Worm (Caenorhabditis elegans) whole organism, early embryonic: ENCODE results near the gene blos-4.

Source experiments
- F13C5.2 ChIP-seq: sonication (generic microtip); optimal IDR thresholded peaks from 2 replicates; lab custom pipeline; 2017; ENCODE audit warnings: mild to moderate bottlenecking, missing genetic modification characterization, inconsistent platforms, missing compliant biosample characterization
- aly-1 ChIP-seq: sonication (generic microtip); optimal IDR thresholded peaks from 2 replicates; lab custom pipeline; 2016; ENCODE audit warnings: missing genetic modification characterization, missing compliant biosample characterization
- ama-1 ChIP-seq: fragments of 150-350 bp; optimal IDR thresholded peaks from 2 replicates; lab custom pipeline; 2014
- ceh-13 ChIP-seq: fragments of 200-800 bp; sonication (Bioruptor generic); optimal IDR thresholded peaks from 2 replicates; lab custom pipeline; 2018; ENCODE audit warnings: mild to moderate bottlenecking, missing genetic modification characterization, missing compliant biosample characterization
- ceh-36 ChIP-seq: sonication (generic microtip); optimal IDR thresholded peaks from 2 replicates; lab custom pipeline; 2016; ENCODE audit warnings: missing genetic modification characterization, inconsistent platforms, missing compliant biosample characterization
- flt-1 ChIP-seq: fragments of 200-800 bp; sonication (Bioruptor generic); IDR thresholded peaks from 2 replicates; pipeline ENCODE4 v1.3.6; 2022; ENCODE audit warnings: missing genetic modification characterization, missing compliant biosample characterization
- hmg-4 ChIP-seq: fragments of 200-800 bp; sonication (Bioruptor generic); optimal IDR thresholded peaks from 2 replicates; lab custom pipeline; 2018; ENCODE audit warnings: mild to moderate bottlenecking, missing genetic modification characterization, missing compliant biosample characterization
- hnd-1 ChIP-seq: sonication (generic microtip); optimal IDR thresholded peaks from 2 replicates; lab custom pipeline; 2016; ENCODE audit warnings: missing genetic modification characterization, missing compliant biosample characterization
- pes-1 ChIP-seq: fragments of 200-800 bp; sonication (Bioruptor generic); IDR thresholded peaks from 2 replicates; pipeline ENCODE4 v1.3.6; 2022; ENCODE audit warnings: missing genetic modification reagents, missing genetic modification characterization, missing compliant biosample characterization
- scrt-1 ChIP-seq: fragments of 200-800 bp; sonication (Bioruptor generic); IDR thresholded peaks from 2 replicates; pipeline ENCODE4 v1.3.6; 2022; ENCODE audit warnings: missing genetic modification characterization, missing compliant biosample characterization
- sea-1 ChIP-seq: fragments of 200-800 bp; sonication (Bioruptor generic); conservative IDR thresholded peaks from 2 replicates; pipeline ENCODE4 v1.3.6; 2022; ENCODE audit warnings: missing genetic modification characterization, missing compliant biosample characterization
- tbx-11 ChIP-seq: fragments of 200-800 bp; sonication (Bioruptor generic); IDR thresholded peaks from 2 replicates; pipeline ENCODE4 v1.3.6; 2022; ENCODE audit warnings: missing genetic modification characterization, missing compliant biosample characterization
- tra-4 ChIP-seq: sonication (generic microtip); optimal IDR thresholded peaks from 2 replicates; lab custom pipeline; 2017; ENCODE audit warnings: missing genetic modification characterization, missing compliant biosample characterization

DNA sequence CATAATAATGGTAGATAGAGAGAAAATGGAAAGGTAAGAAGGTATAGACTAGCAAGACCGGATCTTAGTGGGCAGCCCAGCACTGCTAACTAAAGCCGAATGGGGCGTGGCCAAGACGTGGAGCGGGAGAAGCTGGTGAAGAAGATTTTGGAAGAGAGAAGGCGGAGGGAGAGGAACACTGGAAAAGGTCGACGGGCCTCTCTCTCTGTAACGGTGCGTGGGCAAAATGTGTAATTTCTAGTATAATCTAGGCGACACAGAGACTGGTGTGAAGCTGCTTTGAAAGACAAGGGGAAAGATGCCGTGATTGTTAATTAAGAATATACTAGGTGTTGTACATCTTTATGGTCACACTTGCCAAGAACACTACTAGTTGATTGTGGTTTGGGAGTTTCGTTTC, 11.0 kb downstream of the blos-4 start, which contains the start of gene F13H8.5:
- no peak for TF ChIP-seq aly-1 (tag; lab: Kevin White, UChicago)
- no peak for TF ChIP-seq hnd-1 (tag; lab: Kevin White, UChicago)
- no peak for TF ChIP-seq tbx-11 (GFP tag; lab: Robert Waterston, UW)
- TF ChIP-seq scrt-1 (GFP tag; lab: Robert Waterston, UW): no peak
- no peak for TF ChIP-seq tra-4
- TF ChIP-seq ama-1 (lab: Kevin White, UChicago): no peak
- no peak for TF ChIP-seq sea-1 (GFP tag; lab: Robert Waterston, UW)
- TF ChIP-seq F13C5.2 (tag; lab: Kevin White, UChicago): no peak
- TF ChIP-seq ceh-13 (GFP tag; lab: Kevin White, UChicago): no peak
- TF ChIP-seq hmg-4 (GFP tag; lab: Kevin White, UChicago): no peak
- TF ChIP-seq flt-1: no peak
- TF ChIP-seq ceh-36 (tag; lab: Kevin White, UChicago): no peak
- TF ChIP-seq pes-1 (GFP tag; lab: Robert Waterston, UW): no peak
